Fruit fly (Drosophila melanogaster): ENCODE measurements around the gene stx.
A peak's percentile ranks its signal among the peaks of the same experiment; 100 is the strongest.

Gene stx

DNA sequence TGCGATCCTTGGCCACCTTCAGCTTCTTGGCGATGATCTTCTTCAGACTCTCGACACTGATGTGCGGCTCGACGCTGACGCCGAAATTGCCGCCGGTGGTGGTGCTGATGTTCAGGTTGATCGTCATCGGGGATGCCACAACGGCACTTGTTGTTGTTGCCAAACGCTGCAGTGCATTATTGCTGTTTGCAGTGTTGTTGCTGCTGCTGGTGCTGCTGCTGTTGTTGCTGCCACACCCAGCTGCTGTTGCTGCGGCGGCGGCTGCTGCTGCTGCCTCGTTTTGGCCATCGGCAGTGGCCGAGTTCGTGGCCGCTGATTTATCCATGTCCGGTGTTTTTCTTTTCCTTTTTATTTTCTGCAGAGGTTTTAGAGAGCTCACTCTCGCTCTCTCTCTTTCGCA, 918 bp downstream of the stx start:
- TF ChIP-seq CG11247 (GFP tag; IDR thresholded peaks at IDR 0.05) (no peak), CG11504 (tag; optimal IDR thresholded peaks at IDR 0.05) (no peak), eve (GFP tag; optimal IDR thresholded peaks at IDR 0.05) (no peak), hb (GFP tag; IDR thresholded peaks at IDR 0.05; ENCODE audit: partially characterized antibody) (no peak), HLH4C (GFP tag; IDR thresholded peaks at IDR 0.05; ENCODE audit: partially characterized antibody) (no peak), Dref (GFP tag; IDR thresholded peaks at IDR 0.05) (no peak), CG43689 (GFP tag; IDR thresholded peaks at IDR 0.05) (no peak), CG18764 (GFP tag; optimal IDR thresholded peaks at IDR 0.05) (no peak), CG4360 (GFP tag; IDR thresholded peaks at IDR 0.05) (peak; percentile 91), Dfd (GFP tag; optimal IDR thresholded peaks at IDR 0.05) (no peak), sens (GFP tag) (no peak), sqz (GFP tag; optimal IDR thresholded peaks at IDR 0.05) (peak; percentile 23), luna (GFP tag; optimal IDR thresholded peaks at IDR 0.05) (no peak), CG12219 (GFP tag; optimal IDR thresholded peaks at IDR 0.05) (no peak), CG3847 (GFP tag; IDR thresholded peaks at IDR 0.05) (no peak), stc (GFP tag; IDR thresholded peaks at IDR 0.05) (no peak), Deaf1 (tag; optimal IDR thresholded peaks at IDR 0.05) (no peak), TFAM (GFP tag; optimal IDR thresholded peaks at IDR 0.05) (no peak)

DNA sequence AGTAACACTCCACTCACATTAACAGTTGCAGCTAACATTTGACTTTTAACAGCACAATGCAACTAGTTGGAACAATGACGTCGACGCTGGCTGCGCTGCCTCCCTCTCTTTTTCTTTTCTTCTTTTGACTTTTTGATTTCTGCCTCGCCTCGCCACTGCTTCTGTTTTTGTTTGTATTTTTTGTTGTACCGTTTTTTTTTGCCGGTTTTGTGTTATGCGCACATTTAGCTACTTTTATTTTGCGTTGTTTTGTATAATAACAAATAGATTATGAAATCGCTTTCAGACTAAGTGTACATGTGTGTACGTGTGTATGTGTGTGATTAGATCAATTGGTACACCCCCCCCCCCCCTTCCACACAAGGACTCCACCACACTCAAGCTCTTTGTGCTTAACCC, 2.2 kb downstream of the stx start:
- TF ChIP-seq tll (GFP tag; optimal IDR thresholded peaks at IDR 0.05) (peak in 1 of 2 experiments; percentile 67), CG6791 (GFP tag; IDR thresholded peaks at IDR 0.05; ENCODE audit: partially characterized antibody) (no peak), psq (GFP tag; optimal IDR thresholded peaks at IDR 0.05) (peak; percentile 27), crol (GFP tag; IDR thresholded peaks at IDR 0.05) (peak; percentile 43; the same call in 1 of the 2 replicates), sqz (GFP tag; optimal IDR thresholded peaks at IDR 0.05) (peak; percentile 6), Bdp1 (GFP tag; optimal IDR thresholded peaks at IDR 0.05) (no peak), Med (GFP tag) (peak; percentile 68), Side (GFP tag; optimal IDR thresholded peaks at IDR 0.05) (no peak), nom (GFP tag; optimal IDR thresholded peaks at IDR 0.05) (peak; percentile 51), Pdp1 (GFP tag; optimal IDR thresholded peaks at IDR 0.05) (peak in 1 of 2 experiments; percentile 44)

dm6 chrX:10741754-10742577, 2.8 kb downstream of the stx start:
- TF ChIP-seq yki (optimal IDR thresholded peaks at IDR 0.05) (no peak), nerfin-1 (tag; optimal IDR thresholded peaks at IDR 0.05) (no peak), ken (GFP tag; IDR thresholded peaks at IDR 0.05) (no peak), CG4360 (GFP tag; IDR thresholded peaks at IDR 0.05) (peak; percentile 72), Lim3 (GFP tag; IDR thresholded peaks at IDR 0.05) (no peak), ase (GFP tag; IDR thresholded peaks at IDR 0.05) (no peak), ssp (GFP tag; IDR thresholded peaks at IDR 0.05) (no peak), lab (GFP tag; optimal IDR thresholded peaks at IDR 0.05) (no peak), CG32532 (GFP tag; IDR thresholded peaks at IDR 0.05) (no peak), CG10565 (GFP tag; optimal IDR thresholded peaks at IDR 0.05) (no peak), insv (GFP tag; optimal IDR thresholded peaks at IDR 0.05) (peak in 1 of 2 experiments; percentile 82), crol (GFP tag; IDR thresholded peaks at IDR 0.05) (0 out of 2 replicates have a peak, but pooled peaks have one; percentile 34), tup (GFP tag; optimal IDR thresholded peaks at IDR 0.05) (no peak), CG14965 (GFP tag; optimal IDR thresholded peaks at IDR 0.05; ENCODE audit: borderline replicate concordance) (no peak), CG4424 (GFP tag; optimal IDR thresholded peaks at IDR 0.05) (no peak), fd96Cb (tag; optimal IDR thresholded peaks at IDR 0.05) (no peak), Hr39 (optimal IDR thresholded peaks at IDR 0.05) (no peak), Dbx (GFP tag; IDR thresholded peaks at IDR 0.05) (no peak), abd-A (tag; optimal IDR thresholded peaks at IDR 0.05) (no peak), CG2712 (tag; optimal IDR thresholded peaks at IDR 0.05) (no peak), prd (optimal IDR thresholded peaks at IDR 0.05) (no peak), prd (GFP tag; IDR thresholded peaks at IDR 0.05) (no peak), Doc2 (GFP tag; IDR thresholded peaks at IDR 0.05) (no peak), phol (tag; optimal IDR thresholded peaks at IDR 0.05) (no peak)

Measured in whole organism, embryonic.